Worm (Caenorhabditis elegans) whole organism, L4 larva: ENCODE measurements around the gene H12D21.5.

Experiments
- D1046.2 ChIP-seq: fragments of 200-800 bp; sonication (Bioruptor generic); IDR thresholded peaks from 2 replicates; pipeline ENCODE4 v1.3.6; 2022; ENCODE audit warnings: missing genetic modification characterization, missing compliant biosample characterization
- F10B5.3 ChIP-seq: sonication (generic microtip); optimal IDR thresholded peaks from 2 replicates; lab custom pipeline; 2016; ENCODE audit warnings: mild to moderate bottlenecking, missing genetic modification characterization, missing compliant biosample characterization
- F26F4.8 ChIP-seq: fragments of 200-800 bp; sonication (Bioruptor generic); conservative IDR thresholded peaks from 2 replicates; pipeline ENCODE4 v1.3.6; 2022; ENCODE audit warnings: missing genetic modification characterization, missing compliant biosample characterization
- T20F7.1 ChIP-seq: fragments of 200-800 bp; sonication (Bioruptor generic); optimal IDR thresholded peaks from 2 replicates; lab custom pipeline; 2018; ENCODE audit warnings: mild to moderate bottlenecking, missing genetic modification characterization, missing compliant biosample characterization
- Y105C5A.15 ChIP-seq: fragments of 200-800 bp; sonication (Bioruptor generic); IDR thresholded peaks from 2 replicates; pipeline ENCODE4 v1.3.6; 2022; ENCODE audit warnings: missing genetic modification characterization, missing compliant biosample characterization
- aha-1 ChIP-seq: fragments of 150-350 bp; peaks from one replicate; lab custom pipeline; 2014; ENCODE audit warnings: missing biosample characterization, missing genetic modification characterization
- aly-2 ChIP-seq: sonication (generic microtip); optimal IDR thresholded peaks from 2 replicates; lab custom pipeline; 2018; ENCODE audit warnings: missing biosample characterization, missing genetic modification characterization
- ceh-32 ChIP-seq: sonication (generic microtip); optimal IDR thresholded peaks from 2 replicates; lab custom pipeline; 2016; ENCODE audit warnings: mild to moderate bottlenecking, missing genetic modification characterization, missing compliant biosample characterization; ENCODE audit not compliant: poor library complexity
- ces-1 ChIP-seq: fragments of 150-350 bp; sonication (generic microtip); optimal IDR thresholded peaks from 4 replicates; lab custom pipeline; 2014; ENCODE audit warnings: missing biosample characterization, missing genetic modification reagents, missing genetic modification characterization
- cey-2 ChIP-seq: sonication (generic microtip); optimal IDR thresholded peaks from 3 replicates; lab custom pipeline; 2017; ENCODE audit warnings: missing genetic modification characterization, mild to moderate bottlenecking, missing compliant biosample characterization, antibody characterized with exemption, borderline replicate concordance; ENCODE audit not compliant: insufficient read depth
- ctbp-1 ChIP-seq: fragments of 200-800 bp; sonication (Bioruptor generic); IDR thresholded peaks from 2 replicates; pipeline ENCODE4 v1.3.6; 2022; ENCODE audit warnings: missing genetic modification reagents, missing genetic modification characterization, missing compliant biosample characterization
- daf-16 ChIP-seq, 3 experiments: sonication (generic microtip); optimal IDR thresholded peaks; 2 replicates each; lab custom pipeline; 2016 to 2017; ENCODE audit warnings: missing genetic modification characterization in 3 of 3, missing genetic modification reagents in 3 of 3, mild to moderate bottlenecking in 2 of 3, missing compliant biosample characterization in 2 of 3, missing biosample characterization in 1 of 3, moderate library complexity in 1 of 3
- dmd-8 ChIP-seq: fragments of 200-800 bp; sonication (Bioruptor generic); IDR thresholded peaks from 2 replicates; pipeline ENCODE4 v1.3.6; 2022; ENCODE audit warnings: missing genetic modification characterization, missing compliant biosample characterization
- dmd-9 ChIP-seq: fragments of 200-800 bp; sonication (Bioruptor generic); IDR thresholded peaks from 2 replicates; pipeline ENCODE4 v1.3.6; 2022; ENCODE audit warnings: missing genetic modification reagents, missing genetic modification characterization, missing compliant biosample characterization
- dpl-1 ChIP-seq: fragments of 150-350 bp; optimal IDR thresholded peaks from 2 replicates; lab custom pipeline; 2014; ENCODE audit warnings: missing biosample characterization, missing genetic modification reagents, missing genetic modification characterization
- dve-1 ChIP-seq: sonication (generic microtip); optimal IDR thresholded peaks from 2 replicates; lab custom pipeline; 2017; ENCODE audit warnings: antibody characterized with exemption, mild to moderate bottlenecking, missing genetic modification characterization, missing compliant biosample characterization; ENCODE audit not compliant: insufficient read depth
- egl-27 ChIP-seq: sonication (generic microtip); optimal IDR thresholded peaks from 3 replicates; lab custom pipeline; 2017; ENCODE audit warnings: missing biosample characterization, missing genetic modification reagents, missing genetic modification characterization
- fos-1 ChIP-seq: fragments of 150-350 bp; optimal IDR thresholded peaks from 2 replicates; lab custom pipeline; 2014; ENCODE audit warnings: missing biosample characterization, missing genetic modification characterization
- gei-8 ChIP-seq: fragments of 200-800 bp; sonication (Bioruptor generic); optimal IDR thresholded peaks from 2 replicates; lab custom pipeline; 2018; ENCODE audit warnings: mild to moderate bottlenecking, missing genetic modification characterization, missing compliant biosample characterization
- hif-1 ChIP-seq, 2 experiments: sonication (generic microtip); optimal IDR thresholded peaks; 2 replicates each; lab custom pipeline; 2016 to 2017; ENCODE audit warnings: missing compliant biosample characterization in 2 of 2, missing genetic modification characterization in 2 of 2, missing genetic modification reagents in 2 of 2, missing genotype in 2 of 2, mild to moderate bottlenecking in 1 of 2
- hlh-11 ChIP-seq: fragments of 200-800 bp; sonication (Bioruptor generic); optimal IDR thresholded peaks from 2 replicates; lab custom pipeline; 2018; ENCODE audit warnings: mild to moderate bottlenecking, missing genetic modification characterization, missing compliant biosample characterization
- lim-7 ChIP-seq: fragments of 200-800 bp; sonication (Bioruptor generic); IDR thresholded peaks from 2 replicates; pipeline ENCODE4 v1.3.6; 2022; ENCODE audit warnings: missing genetic modification characterization, missing compliant biosample characterization
- lin-1 ChIP-seq: fragments of 200-800 bp; sonication (Bioruptor generic); IDR thresholded peaks from 2 replicates; pipeline ENCODE4 v1.3.6; 2022; ENCODE audit warnings: missing genetic modification reagents, missing genetic modification characterization, missing compliant biosample characterization
- lin-13 ChIP-seq: fragments of 150-350 bp; optimal IDR thresholded peaks from 2 replicates; lab custom pipeline; 2014; ENCODE audit warnings: missing biosample characterization, missing genetic modification reagents, missing genetic modification characterization
- lin-39 ChIP-seq: fragments of 150-350 bp; optimal IDR thresholded peaks from 2 replicates; lab custom pipeline; 2014; ENCODE audit warnings: missing biosample characterization, missing genetic modification reagents, missing genetic modification characterization
- mdt-29 ChIP-seq: fragments of 200-800 bp; sonication (Bioruptor generic); IDR thresholded peaks from 2 replicates; pipeline ENCODE4 v1.3.6; 2022; ENCODE audit warnings: missing genetic modification reagents, missing genetic modification characterization, missing compliant biosample characterization
- mep-1 ChIP-seq: fragments of 150-350 bp; sonication (generic microtip); optimal IDR thresholded peaks from 3 replicates; lab custom pipeline; 2014; ENCODE audit warnings: missing biosample characterization, missing genetic modification characterization
- mes-2 ChIP-seq: sonication (generic microtip); optimal IDR thresholded peaks from 2 replicates; lab custom pipeline; 2016; ENCODE audit warnings: missing genotype, mild to moderate bottlenecking, missing genetic modification characterization, missing compliant biosample characterization; ENCODE audit not compliant: poor library complexity, severe bottlenecking
- nhr-10 ChIP-seq: fragments of 150-350 bp; optimal IDR thresholded peaks from 2 replicates; lab custom pipeline; 2014; ENCODE audit warnings: missing biosample characterization, missing genetic modification characterization
- nhr-102 ChIP-seq: sonication (generic microtip); optimal IDR thresholded peaks from 2 replicates; lab custom pipeline; 2016; ENCODE audit warnings: mild to moderate bottlenecking, missing genetic modification characterization, moderate library complexity, missing compliant biosample characterization
- nhr-11 ChIP-seq: fragments of 150-350 bp; optimal IDR thresholded peaks from 2 replicates; lab custom pipeline; 2014; ENCODE audit warnings: missing biosample characterization, missing genetic modification characterization
- nhr-237 ChIP-seq: sonication (generic microtip); optimal IDR thresholded peaks from 2 replicates; lab custom pipeline; 2017; ENCODE audit warnings: missing biosample characterization, missing genetic modification characterization
- nhr-28 ChIP-seq: fragments of 150-350 bp; optimal IDR thresholded peaks from 2 replicates; lab custom pipeline; 2014; ENCODE audit warnings: missing biosample characterization, missing genetic modification characterization
- nhr-77 ChIP-seq: fragments of 150-350 bp; optimal IDR thresholded peaks from 2 replicates; lab custom pipeline; 2014; ENCODE audit warnings: missing biosample characterization, missing genetic modification characterization
- php-3 ChIP-seq: fragments of 200-800 bp; sonication (Bioruptor generic); IDR thresholded peaks from 2 replicates; pipeline ENCODE4 v1.3.6; 2022; ENCODE audit warnings: missing genetic modification reagents, missing genetic modification characterization, missing compliant biosample characterization
- saeg-2 ChIP-seq: fragments of 200-800 bp; sonication (Bioruptor generic); IDR thresholded peaks from 2 replicates; pipeline ENCODE4 v1.3.6; 2022; ENCODE audit warnings: missing genetic modification reagents, missing genetic modification characterization, missing compliant biosample characterization
- sdz-12 ChIP-seq: fragments of 200-800 bp; sonication (Bioruptor generic); optimal IDR thresholded peaks from 2 replicates; lab custom pipeline; 2018; ENCODE audit warnings: mild to moderate bottlenecking, missing genetic modification characterization, missing compliant biosample characterization
- set-16 ChIP-seq: fragments of 200-800 bp; sonication (Bioruptor generic); IDR thresholded peaks from 2 replicates; pipeline ENCODE4 v1.3.6; 2022; ENCODE audit warnings: missing genetic modification reagents, missing genetic modification characterization, missing compliant biosample characterization
- snpc-1.2 ChIP-seq: fragments of 200-800 bp; sonication (Bioruptor generic); IDR thresholded peaks from 2 replicates; pipeline ENCODE4 v1.3.6; 2022; ENCODE audit warnings: missing genetic modification reagents, missing genetic modification characterization, missing compliant biosample characterization
- snpc-4 ChIP-seq: fragments of 150-350 bp; optimal IDR thresholded peaks from 2 replicates; lab custom pipeline; 2014; ENCODE audit warnings: missing biosample characterization, missing genetic modification characterization
- tag-97 ChIP-seq: fragments of 200-800 bp; sonication (Bioruptor generic); IDR thresholded peaks from 2 replicates; pipeline ENCODE4 v1.3.6; 2022; ENCODE audit warnings: missing genetic modification characterization, missing compliant biosample characterization
- unc-62 ChIP-seq, 3 experiments: fragments of 150-350 bp in 1 of 3; sonication (generic microtip); optimal IDR thresholded peaks in 2 of 3; peaks in 1 of 3; 1 replicate in 1 of 3; 2 replicates in 2 of 3; lab custom pipeline; 2014 to 2017; ENCODE audit warnings: missing biosample characterization in 3 of 3, missing genetic modification characterization in 3 of 3, missing genetic modification reagents in 3 of 3, missing genotype in 1 of 3
- vab-7 ChIP-seq: fragments of 200-800 bp; sonication (Bioruptor generic); IDR thresholded peaks from 2 replicates; pipeline ENCODE4 v1.3.6; 2022; ENCODE audit warnings: missing genetic modification reagents, missing genetic modification characterization, missing compliant biosample characterization
- zag-1 ChIP-seq: fragments of 150-350 bp; optimal IDR thresholded peaks from 2 replicates; lab custom pipeline; 2014; ENCODE audit warnings: missing biosample characterization, missing genetic modification characterization
- zfp-3 ChIP-seq: fragments of 200-800 bp; sonication (Bioruptor generic); conservative IDR thresholded peaks from 2 replicates; pipeline ENCODE4 v1.3.6; 2022; ENCODE audit warnings: missing genetic modification reagents, missing genetic modification characterization, missing compliant biosample characterization
- zip-11 ChIP-seq: fragments of 200-800 bp; sonication (Bioruptor generic); IDR thresholded peaks from 2 replicates; pipeline ENCODE4 v1.3.6; 2022; ENCODE audit warnings: missing genetic modification characterization, missing compliant biosample characterization
- ztf-11 ChIP-seq: fragments of 150-350 bp; optimal IDR thresholded peaks from 2 replicates; lab custom pipeline; 2014; ENCODE audit warnings: missing biosample characterization, missing genetic modification characterization

Gene H12D21.5

ce11 chrV:14849628-14850027 lies 44.2 kb upstream of the H12D21.5 start (continued):
- TF ChIP-seq aly-2 (tag; lab: Kevin White, UChicago) (no peak), Y105C5A.15 (no peak), zip-11 (GFP tag; lab: Robert Waterston, UW) (no peak), zfp-3 (GFP tag; lab: Robert Waterston, UW) (peak; percentile 55; the same call in 1 of the 2 replicates), nhr-102 (tag; lab: Kevin White, UChicago) (peak; percentile 52), vab-7 (0 out of 2 replicates have a peak, but pooled peaks have one; percentile 4), lin-1 (GFP tag; lab: Robert Waterston, UW) (no peak), mes-2 (tag; lab: Kevin White, UChicago) (peak; percentile 45), F10B5.3 (tag; lab: Kevin White, UChicago) (no peak)

- no peak for TF ChIP-seq nhr-237
- TF ChIP-seq tag-97 (GFP tag; lab: Robert Waterston, UW) = no peak
- no peak for TF ChIP-seq egl-27 (tag; lab: Kevin White, UChicago)
- TF ChIP-seq nhr-11 (tag; lab: Kevin White, UChicago) = peak; percentile 49
- peak; percentile 77 for TF ChIP-seq lin-1 (GFP tag; lab: Robert Waterston, UW)
- TF ChIP-seq F26F4.8 = no peak
- no peak for TF ChIP-seq dpl-1 (GFP tag; lab: Kevin White, UChicago)
- peak; percentile 59 for TF ChIP-seq nhr-77 (tag; lab: Kevin White, UChicago)
- TF ChIP-seq php-3 = peak; percentile 51; the same call in 1 of the 2 replicates
- no peak for TF ChIP-seq dmd-8 (GFP tag; lab: Robert Waterston, UW)
- TF ChIP-seq nhr-10 (tag; lab: Kevin White, UChicago) = no peak
- no peak for TF ChIP-seq zip-11 (GFP tag; lab: Robert Waterston, UW)
- no peak for TF ChIP-seq ceh-32
- TF ChIP-seq gei-8 (GFP tag; lab: Kevin White, UChicago) = no peak
- TF ChIP-seq cey-2 (tag; lab: Kevin White, UChicago) = no peak
- peak; percentile 56 for TF ChIP-seq mes-2 (tag; lab: Kevin White, UChicago)
- TF ChIP-seq hlh-11 (tag; lab: Kevin White, UChicago) = peak; percentile 90
- TF ChIP-seq lin-13 (GFP tag; lab: Kevin White, UChicago) = no peak
- peak; percentile 88 for TF ChIP-seq dve-1
- no peak for TF ChIP-seq set-16 (GFP tag; lab: Robert Waterston, UW)
- peak; percentile 2 for TF ChIP-seq mep-1 (tag; lab: Kevin White, UChicago)
- TF ChIP-seq T20F7.1 (GFP tag; lab: Kevin White, UChicago) = no peak
- TF ChIP-seq fos-1 = no peak
- 0 out of 2 replicates have a peak, but pooled peaks have one; percentile 39 for TF ChIP-seq ctbp-1
- TF ChIP-seq zag-1 (tag; lab: Kevin White, UChicago) = no peak
- TF ChIP-seq snpc-1.2 (GFP tag; lab: Robert Waterston, UW) = no peak
- TF ChIP-seq dmd-9 (GFP tag; lab: Robert Waterston, UW) = no peak
- TF ChIP-seq nhr-102 (tag; lab: Kevin White, UChicago) = peak; percentile 21
- no peak for TF ChIP-seq D1046.2 (GFP tag; lab: Robert Waterston, UW)
- TF ChIP-seq ces-1 (GFP tag; lab: Kevin White, UChicago) = no peak
- TF ChIP-seq unc-62 (GFP tag; optimal IDR thresholded peaks at IDR 0.05 in 1 of 2; lab: Kevin White, UChicago) = peak in 1 of 2 experiments; percentile 96
- TF ChIP-seq unc-62 (tag; optimal IDR thresholded peaks at IDR 0.05; lab: Kevin White, UChicago) = no peak
- TF ChIP-seq ztf-11 (tag; lab: Kevin White, UChicago) = no peak
- peak; percentile 48 for TF ChIP-seq aha-1 (tag; lab: Kevin White, UChicago)
- peak in 1 of 2 experiments; percentile 34 for TF ChIP-seq daf-16 (GFP tag; optimal IDR thresholded peaks at IDR 0.05; lab: Kevin White, UChicago)
- TF ChIP-seq daf-16 (tag; optimal IDR thresholded peaks at IDR 0.05; lab: Kevin White, UChicago) = peak; percentile 52
- TF ChIP-seq snpc-4 (tag; lab: Kevin White, UChicago) = no peak
- TF ChIP-seq zfp-3 (GFP tag; lab: Robert Waterston, UW) = no peak
- peak in 1 of 2 experiments; percentile 54 for TF ChIP-seq hif-1 (tag; optimal IDR thresholded peaks at IDR 0.05; lab: Kevin White, UChicago)
- no peak for TF ChIP-seq lim-7 (GFP tag; lab: Robert Waterston, UW)
- TF ChIP-seq mdt-29 = peak; percentile 94
- TF ChIP-seq nhr-28 = peak; percentile 61
- no peak for TF ChIP-seq sdz-12
- no peak for TF ChIP-seq lin-39 (tag; lab: Kevin White, UChicago)
- TF ChIP-seq saeg-2 (GFP tag; lab: Robert Waterston, UW) = no peak
Observed at ce11 chrV:14850530-14850929, 43.3 kb upstream of the H12D21.5 start.
